Worm (Caenorhabditis elegans) whole organism, young adult: ENCODE results near the gene syx-18.

Source experiments
- B0019.2 ChIP-seq: fragments of 200-800 bp; sonication (Bioruptor generic); conservative IDR thresholded peaks from 2 replicates; pipeline ENCODE4 v1.3.6; 2022; ENCODE audit warnings: missing genetic modification reagents, missing genetic modification characterization, missing compliant biosample characterization
- C17E4.6 ChIP-seq: fragments of 200-800 bp; sonication (Bioruptor generic); IDR thresholded peaks from 2 replicates; pipeline ENCODE4 v1.3.6; 2022; ENCODE audit warnings: missing genetic modification reagents, missing genetic modification characterization, missing compliant biosample characterization
- F23B12.7 ChIP-seq: sonication (generic microtip); optimal IDR thresholded peaks from 2 replicates; lab custom pipeline; 2017; ENCODE audit warnings: missing genetic modification characterization, mild to moderate bottlenecking, missing compliant biosample characterization, antibody characterized with exemption, moderate library complexity; ENCODE audit not compliant: insufficient read depth
- F49E8.2 ChIP-seq: sonication (generic microtip); optimal IDR thresholded peaks from 3 replicates; lab custom pipeline; 2017; ENCODE audit warnings: missing genetic modification characterization, mild to moderate bottlenecking, missing compliant biosample characterization, antibody characterized with exemption, moderate library complexity; ENCODE audit not compliant: insufficient read depth
- F57C9.4 ChIP-seq: sonication (generic microtip); optimal IDR thresholded peaks from 2 replicates; lab custom pipeline; 2017; ENCODE audit warnings: mild to moderate bottlenecking, missing genetic modification characterization, missing compliant biosample characterization
- T26A5.8 ChIP-seq: sonication (generic microtip); optimal IDR thresholded peaks from 2 replicates; lab custom pipeline; 2016; ENCODE audit warnings: missing genetic modification characterization, missing compliant biosample characterization
- Y53G8AR.9 ChIP-seq: fragments of 200-800 bp; sonication (Bioruptor generic); conservative IDR thresholded peaks from 2 replicates; pipeline ENCODE4 v1.3.6; 2022; ENCODE audit warnings: missing genetic modification reagents, missing genetic modification characterization, missing compliant biosample characterization
- Y67H2A.10 ChIP-seq: fragments of 200-800 bp; sonication (Bioruptor generic); conservative IDR thresholded peaks from 2 replicates; pipeline ENCODE4 v1.3.6; 2022; ENCODE audit warnings: missing genetic modification reagents, missing genetic modification characterization, missing compliant biosample characterization
- Y79H2A.3 ChIP-seq: fragments of 200-800 bp; sonication (Bioruptor generic); conservative IDR thresholded peaks from 2 replicates; pipeline ENCODE4 v1.3.6; 2022; ENCODE audit warnings: missing genetic modification reagents, missing genetic modification characterization, missing compliant biosample characterization
- akir-1 ChIP-seq: fragments of 200-800 bp; sonication (Bioruptor generic); optimal IDR thresholded peaks from 2 replicates; lab custom pipeline; 2018; ENCODE audit warnings: mild to moderate bottlenecking, missing genetic modification characterization, moderate library complexity, missing compliant biosample characterization
- ama-1 ChIP-seq, 3 experiments: fragments of 150-350 bp in 1 of 3; sonication (generic microtip) in 2 of 3; optimal IDR thresholded peaks; 2 replicates each; lab custom pipeline; 2014 to 2018; ENCODE audit warnings: missing biosample characterization in 2 of 3, missing genetic modification characterization in 2 of 3, missing genetic modification reagents in 2 of 3
- aptf-3 ChIP-seq: fragments of 200-800 bp; sonication (Bioruptor generic); IDR thresholded peaks from 2 replicates; pipeline ENCODE4 v1.3.6; 2022; ENCODE audit warnings: missing genetic modification characterization, missing compliant biosample characterization
- attf-6 ChIP-seq: fragments of 200-800 bp; sonication (Bioruptor generic); IDR thresholded peaks from 2 replicates; pipeline ENCODE4 v1.3.6; 2022; ENCODE audit warnings: missing genetic modification reagents, missing genetic modification characterization, missing compliant biosample characterization
- bed-2 ChIP-seq: fragments of 200-800 bp; sonication (Bioruptor generic); IDR thresholded peaks from 2 replicates; pipeline ENCODE4 v1.3.6; 2022; ENCODE audit warnings: missing genetic modification reagents, missing genetic modification characterization, missing compliant biosample characterization
- cebp-2 ChIP-seq: fragments of 200-800 bp; sonication (Bioruptor generic); IDR thresholded peaks from 2 replicates; pipeline ENCODE4 v1.3.6; 2022; ENCODE audit warnings: missing genetic modification characterization, missing compliant biosample characterization
- ceh-100 ChIP-seq: fragments of 200-800 bp; sonication (Bioruptor generic); IDR thresholded peaks from 2 replicates; pipeline ENCODE4 v1.3.6; 2022; ENCODE audit warnings: missing genetic modification reagents, missing genetic modification characterization, missing compliant biosample characterization
- ceh-27 ChIP-seq: fragments of 200-800 bp; sonication (Bioruptor generic); optimal IDR thresholded peaks from 2 replicates; lab custom pipeline; 2018; ENCODE audit warnings: mild to moderate bottlenecking, missing genetic modification characterization, moderate library complexity, missing compliant biosample characterization
- chd-7 ChIP-seq: sonication (generic microtip); optimal IDR thresholded peaks from 2 replicates; lab custom pipeline; 2016; ENCODE audit warnings: mild to moderate bottlenecking, missing genetic modification characterization, moderate library complexity, missing compliant biosample characterization
- die-1 ChIP-seq: sonication (generic microtip); optimal IDR thresholded peaks from 2 replicates; lab custom pipeline; 2016; ENCODE audit warnings: missing genotype, mild to moderate bottlenecking, missing genetic modification characterization, missing compliant biosample characterization
- hlh-26 ChIP-seq: fragments of 200-800 bp; sonication (Bioruptor generic); conservative IDR thresholded peaks from 2 replicates; pipeline ENCODE4 v1.3.6; 2022; ENCODE audit warnings: missing genetic modification reagents, missing genetic modification characterization, missing compliant biosample characterization
- hmg-1.2 ChIP-seq: fragments of 200-800 bp; sonication (Bioruptor generic); IDR thresholded peaks from 2 replicates; pipeline ENCODE4 v1.3.6; 2022; ENCODE audit warnings: missing genetic modification reagents, missing genetic modification characterization, missing compliant biosample characterization
- hrde-1 ChIP-seq: sonication (generic microtip); optimal IDR thresholded peaks from 2 replicates; lab custom pipeline; 2016; ENCODE audit warnings: missing genetic modification characterization, mild to moderate bottlenecking, missing compliant biosample characterization, moderate library complexity, missing genotype, missing genetic modification reagents, borderline replicate concordance
- let-607 ChIP-seq, 2 experiments: fragments of 200-800 bp in 1 of 2; sonication (Bioruptor generic) in 1 of 2; sonication (generic microtip) in 1 of 2; optimal IDR thresholded peaks; 2 replicates each; lab custom pipeline; 2016 to 2018; ENCODE audit warnings: mild to moderate bottlenecking in 2 of 2, missing compliant biosample characterization in 2 of 2, missing genetic modification characterization in 2 of 2, moderate library complexity in 2 of 2, missing genotype in 1 of 2
- lin-26 ChIP-seq: fragments of 200-800 bp; sonication (Bioruptor generic); IDR thresholded peaks from 2 replicates; pipeline ENCODE4 v1.3.6; 2022; ENCODE audit warnings: missing genetic modification reagents, missing genetic modification characterization, missing compliant biosample characterization
- lin-35 ChIP-seq, 3 experiments: fragments of 150-350 bp in 2 of 3; sonication (generic microtip) in 1 of 3; optimal IDR thresholded peaks; 2 replicates each; lab custom pipeline; 2014 to 2018; ENCODE audit warnings: missing biosample characterization in 3 of 3, missing genetic modification characterization in 3 of 3, missing genetic modification reagents in 3 of 3
- lin-40 ChIP-seq: sonication (generic microtip); optimal IDR thresholded peaks from 2 replicates; lab custom pipeline; 2016; ENCODE audit warnings: missing genetic modification characterization, mild to moderate bottlenecking, missing compliant biosample characterization, missing genotype, missing genetic modification reagents
- mcd-1 ChIP-seq: fragments of 200-800 bp; sonication (Bioruptor generic); IDR thresholded peaks from 2 replicates; pipeline ENCODE4 v1.3.6; 2022; ENCODE audit warnings: missing genetic modification reagents, missing genetic modification characterization, missing compliant biosample characterization
- mel-28 ChIP-seq: sonication (generic microtip); optimal IDR thresholded peaks from 2 replicates; lab custom pipeline; 2016; ENCODE audit warnings: borderline replicate concordance, mild to moderate bottlenecking, missing genetic modification characterization, missing compliant biosample characterization
- mes-4 ChIP-seq: sonication (generic microtip); optimal IDR thresholded peaks from 2 replicates; lab custom pipeline; 2016; ENCODE audit warnings: missing genotype, missing genetic modification characterization, missing compliant biosample characterization
- nfya-1 ChIP-seq: sonication (generic microtip); optimal IDR thresholded peaks from 2 replicates; lab custom pipeline; 2017; ENCODE audit warnings: antibody characterized with exemption, missing compliant biosample characterization, missing genetic modification characterization, borderline replicate concordance; ENCODE audit not compliant: insufficient read depth
- nhr-27 ChIP-seq: fragments of 200-800 bp; sonication (Bioruptor generic); optimal IDR thresholded peaks from 2 replicates; lab custom pipeline; 2018; ENCODE audit warnings: mild to moderate bottlenecking, missing genetic modification characterization, moderate library complexity, missing compliant biosample characterization
- rcor-1 ChIP-seq: fragments of 200-800 bp; sonication (Bioruptor generic); IDR thresholded peaks from 2 replicates; pipeline ENCODE4 v1.3.6; 2022; ENCODE audit warnings: missing genetic modification reagents, missing genetic modification characterization, missing compliant biosample characterization
- rec-8 ChIP-seq, 2 experiments: sonication (generic microtip); optimal IDR thresholded peaks; 2 replicates each; lab custom pipeline; 2016; ENCODE audit warnings: mild to moderate bottlenecking in 2 of 2, missing genetic modification characterization in 2 of 2, missing genetic modification reagents in 2 of 2, missing genotype in 2 of 2, missing biosample characterization in 1 of 2, missing compliant biosample characterization in 1 of 2, moderate library complexity in 1 of 2
- sea-2 ChIP-seq: fragments of 200-800 bp; sonication (Bioruptor generic); IDR thresholded peaks from 2 replicates; pipeline ENCODE4 v1.3.6; 2022; ENCODE audit warnings: missing genetic modification characterization, missing compliant biosample characterization
- snpc-1.1 ChIP-seq: sonication (generic microtip); optimal IDR thresholded peaks from 2 replicates; lab custom pipeline; 2017; ENCODE audit warnings: missing genetic modification characterization, mild to moderate bottlenecking, missing compliant biosample characterization, antibody characterized with exemption, moderate library complexity, missing genotype, missing genetic modification reagents; ENCODE audit not compliant: insufficient read depth
- tbx-9 ChIP-seq: sonication (generic microtip); optimal IDR thresholded peaks from 2 replicates; lab custom pipeline; 2016; ENCODE audit warnings: borderline replicate concordance, missing genetic modification characterization, inconsistent platforms, missing compliant biosample characterization
- tlf-1 ChIP-seq: fragments of 200-800 bp; sonication (Bioruptor generic); optimal IDR thresholded peaks from 2 replicates; lab custom pipeline; 2018; ENCODE audit warnings: mild to moderate bottlenecking, missing genetic modification characterization, missing compliant biosample characterization
- ztf-18 ChIP-seq: sonication (generic microtip); optimal IDR thresholded peaks from 2 replicates; lab custom pipeline; 2016; ENCODE audit warnings: missing genotype, mild to moderate bottlenecking, missing genetic modification characterization, missing compliant biosample characterization
- ztf-25 ChIP-seq: fragments of 200-800 bp; sonication (Bioruptor generic); IDR thresholded peaks from 2 replicates; pipeline ENCODE4 v1.3.6; 2022; ENCODE audit warnings: missing genetic modification reagents, missing genetic modification characterization, missing compliant biosample characterization

syx-18 gene

ce11 chrV:6649317-6649716, 5.9 kb downstream of the syx-18 start, which contains the start of gene T10H9.1:
Gene T10H9.1, plus strand, starts transcription at chrV:6649617.
- TF ChIP-seq ztf-18 (no peak), attf-6 (GFP tag; lab: Robert Waterston, UW) (no peak), mcd-1 (GFP tag; lab: Robert Waterston, UW) (no peak), aptf-3 (GFP tag; lab: Robert Waterston, UW) (no peak), T26A5.8 (no peak), ztf-25 (GFP tag; lab: Robert Waterston, UW) (no peak), akir-1 (GFP tag; lab: Kevin White, UChicago) (no peak), C17E4.6 (GFP tag; lab: Robert Waterston, UW) (no peak), rcor-1 (GFP tag; lab: Robert Waterston, UW) (no peak), chd-7 (tag; lab: Kevin White, UChicago) (no peak), ama-1 (optimal IDR thresholded peaks at IDR 0.05; lab: Kevin White, UChicago) (no peak), ama-1 (GFP tag; optimal IDR thresholded peaks at IDR 0.05; lab: Kevin White, UChicago) (no peak), hrde-1 (tag; lab: Kevin White, UChicago) (no peak), nhr-27 (no peak), snpc-1.1 (tag; lab: Kevin White, UChicago) (no peak), lin-35 (GFP tag; optimal IDR thresholded peaks at IDR 0.05; lab: Kevin White, UChicago) (no peak)

ce11 chrV:6645810-6646209, 9.4 kb downstream of the syx-18 start:
- TF ChIP-seq let-607 (tag; optimal IDR thresholded peaks at IDR 0.05; lab: Kevin White, UChicago) (no peak), lin-26 (GFP tag; lab: Robert Waterston, UW) (no peak), F57C9.4 (no peak), Y67H2A.10 (no peak), tbx-9 (tag; lab: Kevin White, UChicago) (no peak), F23B12.7 (tag; lab: Kevin White, UChicago) (no peak), lin-40 (no peak), mes-4 (tag; lab: Kevin White, UChicago) (no peak), F49E8.2 (no peak), mel-28 (tag; lab: Kevin White, UChicago) (no peak), sea-2 (GFP tag; lab: Robert Waterston, UW) (no peak), bed-2 (GFP tag; lab: Robert Waterston, UW) (no peak), die-1 (tag; lab: Kevin White, UChicago) (no peak), tlf-1 (no peak)

- no peak for TF ChIP-seq Y53G8AR.9 (GFP tag; lab: Robert Waterston, UW)
- no peak for TF ChIP-seq ceh-100 (GFP tag; lab: Robert Waterston, UW)
- no peak for TF ChIP-seq hlh-26 (GFP tag; lab: Robert Waterston, UW)
- TF ChIP-seq Y79H2A.3 (GFP tag; lab: Robert Waterston, UW) = no peak
- no peak for TF ChIP-seq ztf-25 (GFP tag; lab: Robert Waterston, UW)
- TF ChIP-seq rec-8 (tag; optimal IDR thresholded peaks at IDR 0.05; lab: Kevin White, UChicago) = no peak
- no peak for TF ChIP-seq cebp-2 (GFP tag; lab: Robert Waterston, UW)
- TF ChIP-seq nfya-1 = no peak
- no peak for TF ChIP-seq hmg-1.2 (GFP tag; lab: Robert Waterston, UW)
- no peak for TF ChIP-seq ceh-27
- TF ChIP-seq B0019.2 = no peak
Measured at ce11 chrV:6632925-6633324, 22.3 kb downstream of the syx-18 start, which contains the start of gene scd-2. Gene scd-2, plus strand, starts transcription at chrV:6633225.
